Fruit fly (Drosophila melanogaster) whole organism, embryonic: ENCODE measurements around the gene Cpr64Ab.
A peak's percentile ranks its signal among the peaks of the same experiment; 100 is the strongest.

ENCODE experiments used
- ATbp ChIP-seq: fragments of 200-800 bp; sonication (Bioruptor generic); optimal IDR thresholded peaks from 2 replicates; lab custom pipeline; 2017; ENCODE audit warnings: missing biosample characterization, mild to moderate bottlenecking, missing genetic modification characterization, missing genetic modification reagents
- Blimp-1 ChIP-seq: fragments of 200-800 bp; sonication (Bioruptor generic); optimal IDR thresholded peaks from 3 replicates; lab custom pipeline; 2018; ENCODE audit warnings: missing biosample characterization, missing genetic modification characterization, mild to moderate bottlenecking, moderate library complexity, missing genetic modification reagents
- CG10431 ChIP-seq: fragments of 200-800 bp; sonication (Bioruptor generic); optimal IDR thresholded peaks from 3 replicates; lab custom pipeline; 2018; ENCODE audit warnings: missing biosample characterization, mild to moderate bottlenecking, missing genetic modification characterization
- CG12071 ChIP-seq: fragments of 200-800 bp; sonication (Bioruptor generic); optimal IDR thresholded peaks from 3 replicates; lab custom pipeline; 2018; ENCODE audit warnings: missing biosample characterization, mild to moderate bottlenecking, missing genetic modification characterization
- CG12155 ChIP-seq: fragments of 200-800 bp; sonication (Bioruptor generic); optimal IDR thresholded peaks from 3 replicates; lab custom pipeline; 2016; ENCODE audit warnings: missing biosample characterization, missing genetic modification characterization
- CG13894 ChIP-seq: fragments of 200-800 bp; sonication (Bioruptor generic); optimal IDR thresholded peaks from 3 replicates; lab custom pipeline; 2018; ENCODE audit warnings: missing biosample characterization, mild to moderate bottlenecking, missing genetic modification characterization, moderate library complexity
- CG14965 ChIP-seq: fragments of 200-800 bp; sonication (Bioruptor generic); optimal IDR thresholded peaks from 2 replicates; lab custom pipeline; 2016; ENCODE audit warnings: missing biosample characterization, missing genetic modification characterization, borderline replicate concordance
- CG15011 ChIP-seq: fragments of 200-800 bp; sonication (Bioruptor generic); optimal IDR thresholded peaks from 3 replicates; lab custom pipeline; 2018; ENCODE audit warnings: missing biosample characterization, mild to moderate bottlenecking, missing genetic modification characterization
- CG16779 ChIP-seq: fragments of 200-800 bp; sonication (Bioruptor generic); IDR thresholded peaks from 2 replicates; pipeline ENCODE4 v1.3.6; 2022; ENCODE audit warnings: missing biosample characterization, missing genetic modification characterization
- CG2875 ChIP-seq: fragments of 200-800 bp; sonication (Bioruptor generic); optimal IDR thresholded peaks from 2 replicates; lab custom pipeline; 2017; ENCODE audit warnings: missing biosample characterization, mild to moderate bottlenecking, missing genetic modification characterization, missing genetic modification reagents
- CG32772 ChIP-seq: fragments of 200-800 bp; sonication (Bioruptor generic); IDR thresholded peaks from 2 replicates; pipeline ENCODE4 v1.3.6; 2022; ENCODE audit warnings: missing biosample characterization, missing genetic modification characterization
- CG3847 ChIP-seq: fragments of 200-800 bp; sonication (Bioruptor generic); IDR thresholded peaks from 2 replicates; pipeline ENCODE4 v1.3.6; 2022; ENCODE audit warnings: missing biosample characterization, missing genetic modification characterization
- CG42726 ChIP-seq: fragments of 200-800 bp; sonication (Bioruptor generic); IDR thresholded peaks from 2 replicates; pipeline ENCODE4 v1.3.6; 2022; ENCODE audit warnings: missing biosample characterization, missing genetic modification characterization; ENCODE audit not compliant: partially characterized antibody
- CG4282 ChIP-seq: fragments of 200-800 bp; sonication (Bioruptor generic); optimal IDR thresholded peaks from 2 replicates; lab custom pipeline; 2016; ENCODE audit warnings: missing biosample characterization, missing genetic modification characterization
- CG4360 ChIP-seq: fragments of 200-800 bp; sonication (Bioruptor generic); IDR thresholded peaks from 2 replicates; pipeline ENCODE4 v1.3.6; 2022; ENCODE audit warnings: missing biosample characterization, missing genetic modification characterization
- CG6689 ChIP-seq: fragments of 200-800 bp; sonication (Bioruptor generic); IDR thresholded peaks from 2 replicates; pipeline ENCODE4 v1.3.6; 2022; ENCODE audit warnings: missing biosample characterization, missing genetic modification characterization
- CG6813 ChIP-seq: fragments of 200-800 bp; sonication (Bioruptor generic); optimal IDR thresholded peaks from 2 replicates; lab custom pipeline; 2017; ENCODE audit warnings: missing biosample characterization, missing genetic modification characterization, mild to moderate bottlenecking, moderate library complexity, missing genetic modification reagents
- CG6854 ChIP-seq: fragments of 200-800 bp; sonication (Bioruptor generic); optimal IDR thresholded peaks from 3 replicates; lab custom pipeline; 2017; ENCODE audit warnings: missing biosample characterization, mild to moderate bottlenecking, missing genetic modification characterization
- CG7357 ChIP-seq: fragments of 200-800 bp; sonication (Bioruptor generic); IDR thresholded peaks from 3 replicates; pipeline ENCODE4 v1.3.6; 2022; ENCODE audit warnings: missing biosample characterization, missing genetic modification characterization
- CG7987 ChIP-seq: fragments of 200-800 bp; sonication (Bioruptor generic); optimal IDR thresholded peaks from 2 replicates; lab custom pipeline; 2018; ENCODE audit warnings: missing biosample characterization, mild to moderate bottlenecking, missing genetic modification characterization, moderate library complexity
- Deaf1 ChIP-seq: fragments of 200-800 bp; optimal IDR thresholded peaks from 3 replicates; lab custom pipeline; 2019; ENCODE audit warnings: missing biosample characterization, mild to moderate bottlenecking, missing genetic modification characterization, moderate library complexity
- Dll ChIP-seq: fragments of 200-800 bp; sonication (Bioruptor generic); IDR thresholded peaks from 4 replicates; pipeline ENCODE4 v1.3.6; 2022; ENCODE audit warnings: missing biosample characterization, missing genetic modification characterization; ENCODE audit not compliant: partially characterized antibody
- Doc3 ChIP-seq: fragments of 200-800 bp; sonication (Bioruptor generic); IDR thresholded peaks from 3 replicates; pipeline ENCODE4 v1.3.6; 2022; ENCODE audit warnings: missing biosample characterization, missing genetic modification characterization; ENCODE audit not compliant: partially characterized antibody
- Hr39 ChIP-seq: fragments of >200 bp; optimal IDR thresholded peaks from 2 replicates; lab custom pipeline; 2017
- Hr78 ChIP-seq, 2 experiments: fragments of 200-800 bp in 1 of 2; fragments of >200 bp in 1 of 2; sonication (Bioruptor generic) in 1 of 2; optimal IDR thresholded peaks; 2 replicates each; lab custom pipeline; 2017 to 2019; ENCODE audit warnings: missing biosample characterization in 2 of 2, missing genetic modification characterization in 2 of 2, mild to moderate bottlenecking in 1 of 2, moderate library complexity in 1 of 2
- Kr ChIP-seq: fragments of 200-800 bp; sonication (Bioruptor generic); optimal IDR thresholded peaks from 2 replicates; lab custom pipeline; 2017; ENCODE audit warnings: missing biosample characterization, mild to moderate bottlenecking, missing genetic modification characterization
- Optix ChIP-seq: fragments of 200-800 bp; sonication (Bioruptor generic); IDR thresholded peaks from 3 replicates; pipeline ENCODE4 v1.3.6; 2022; ENCODE audit warnings: missing biosample characterization, missing genetic modification characterization
- Rx ChIP-seq: fragments of 200-800 bp; sonication (Bioruptor generic); IDR thresholded peaks from 2 replicates; pipeline ENCODE4 v1.3.6; 2022; ENCODE audit warnings: missing biosample characterization, missing genetic modification characterization
- Ssrp ChIP-seq: fragments of 200-800 bp; sonication (Bioruptor generic); optimal IDR thresholded peaks from 2 replicates; lab custom pipeline; 2018; ENCODE audit warnings: missing biosample characterization, mild to moderate bottlenecking, missing genetic modification characterization, moderate library complexity
- Vsx1 ChIP-seq: fragments of 200-800 bp; sonication (Bioruptor generic); optimal IDR thresholded peaks from 2 replicates; lab custom pipeline; 2017; ENCODE audit warnings: missing biosample characterization, mild to moderate bottlenecking, missing genetic modification characterization, missing genetic modification reagents
- YL-1 ChIP-seq: fragments of 200-800 bp; sonication (Bioruptor generic); optimal IDR thresholded peaks from 3 replicates; lab custom pipeline; 2017; ENCODE audit warnings: missing biosample characterization, mild to moderate bottlenecking, missing genetic modification characterization
- bowl ChIP-seq: fragments of 200-800 bp; sonication (Bioruptor generic); IDR thresholded peaks from 2 replicates; pipeline ENCODE4 v1.3.6; 2022; ENCODE audit warnings: missing biosample characterization, missing genetic modification characterization
- cad ChIP-seq: fragments of >200 bp; optimal IDR thresholded peaks from 2 replicates; lab custom pipeline; 2017; ENCODE audit warnings: missing biosample characterization, missing genetic modification characterization
- da ChIP-seq: fragments of 200-800 bp; sonication (Bioruptor generic); optimal IDR thresholded peaks from 2 replicates; lab custom pipeline; 2016; ENCODE audit warnings: missing biosample characterization, missing genetic modification characterization
- dysf ChIP-seq: fragments of 200-800 bp; sonication (Bioruptor generic); IDR thresholded peaks from 3 replicates; pipeline ENCODE4 v1.3.6; 2022; ENCODE audit warnings: missing biosample characterization, missing genetic modification characterization
- eyg ChIP-seq: fragments of 200-800 bp; sonication (Bioruptor generic); optimal IDR thresholded peaks from 3 replicates; lab custom pipeline; 2016; ENCODE audit warnings: missing biosample characterization, missing genetic modification characterization
- ftz-f1 ChIP-seq: fragments of 200-800 bp; sonication (Bioruptor generic); optimal IDR thresholded peaks from 2 replicates; lab custom pipeline; 2016; ENCODE audit warnings: missing biosample characterization, missing genetic modification characterization
- hkb ChIP-seq, 2 experiments: fragments of 200-800 bp in 1 of 2; fragments of >200 bp in 1 of 2; sonication (Bioruptor generic) in 1 of 2; IDR thresholded peaks in 1 of 2; optimal IDR thresholded peaks in 1 of 2; 2 replicates each; pipeline versions ENCODE4 v1.3.6 to Lab custom; 2017 to 2022; ENCODE audit warnings: missing biosample characterization in 1 of 2, missing genetic modification characterization in 1 of 2
- luna ChIP-seq: fragments of 200-800 bp; sonication (Bioruptor generic); optimal IDR thresholded peaks from 2 replicates; lab custom pipeline; 2016; ENCODE audit warnings: missing biosample characterization, missing genetic modification characterization
- org-1 ChIP-seq: fragments of 200-800 bp; sonication (Bioruptor generic); optimal IDR thresholded peaks from 2 replicates; lab custom pipeline; 2017; ENCODE audit warnings: missing biosample characterization, missing genetic modification characterization
- rib ChIP-seq: fragments of 200-800 bp; sonication (Bioruptor generic); IDR thresholded peaks from 2 replicates; pipeline ENCODE4 v1.3.6; 2022; ENCODE audit warnings: missing biosample characterization, missing genetic modification characterization
- salm ChIP-seq: fragments of 200-800 bp; sonication (Bioruptor generic); optimal IDR thresholded peaks from 2 replicates; lab custom pipeline; 2018; ENCODE audit warnings: missing biosample characterization, mild to moderate bottlenecking, missing genetic modification characterization
- sc ChIP-seq, 3 experiments: fragments of >200 bp in 2 of 3; fragments of 200-800 bp in 1 of 3; sonication (Bioruptor generic) in 1 of 3; optimal IDR thresholded peaks; 2 replicates in 2 of 3; 3 replicates in 1 of 3; lab custom pipeline; 2017; ENCODE audit warnings: mild to moderate bottlenecking in 1 of 3, missing biosample characterization in 1 of 3, missing genetic modification characterization in 1 of 3, missing genetic modification reagents in 1 of 3
- sna ChIP-seq: fragments of 200-800 bp; sonication (Bioruptor generic); IDR thresholded peaks from 2 replicates; pipeline ENCODE4 v1.3.6; 2022; ENCODE audit warnings: missing biosample characterization, missing genetic modification characterization; ENCODE audit not compliant: partially characterized antibody
- tap ChIP-seq: fragments of 200-800 bp; optimal IDR thresholded peaks from 3 replicates; lab custom pipeline; 2019; ENCODE audit warnings: missing biosample characterization, mild to moderate bottlenecking, missing genetic modification characterization, moderate library complexity
- tx ChIP-seq: fragments of 200-800 bp; sonication (Bioruptor generic); optimal IDR thresholded peaks from 2 replicates; lab custom pipeline; 2016; ENCODE audit warnings: missing biosample characterization, missing genetic modification characterization
- unpg ChIP-seq: fragments of 200-800 bp; sonication (Bioruptor generic); optimal IDR thresholded peaks from 3 replicates; lab custom pipeline; 2018; ENCODE audit warnings: missing biosample characterization, mild to moderate bottlenecking, missing genetic modification characterization, moderate library complexity
- vfl ChIP-seq: fragments of 200-800 bp; sonication (Bioruptor generic); optimal IDR thresholded peaks from 2 replicates; lab custom pipeline; 2016; ENCODE audit warnings: missing biosample characterization, missing genetic modification characterization
- yki ChIP-seq: fragments of >200 bp; optimal IDR thresholded peaks from 3 replicates; lab custom pipeline; 2018

The Cpr64Ab gene

dm6 chr3L:4230357-4230901 is 19.1 kb upstream of the Cpr64Ab start (continued):
- TF ChIP-seq rib (GFP tag; lab: Robert Waterston, UW) (no peak), da (GFP tag; lab: Kevin White, UChicago) (peak; percentile 76), CG42726 (GFP tag; lab: Robert Waterston, UW) (no peak), CG14965 (GFP tag; lab: Kevin White, UChicago) (peak; percentile 68), CG15011 (GFP tag; lab: Kevin White, UChicago) (peak; percentile 82), ATbp (GFP tag; lab: Kevin White, UChicago) (peak; percentile 93), CG6854 (GFP tag; lab: Kevin White, UChicago) (peak; percentile 61), CG6813 (peak; percentile 88), CG3847 (GFP tag; lab: Robert Waterston, UW) (peak; percentile 75), tx (GFP tag; lab: Kevin White, UChicago) (peak; percentile 93), salm (tag; lab: Kevin White, UChicago) (peak; percentile 91), YL-1 (GFP tag; lab: Kevin White, UChicago) (peak; percentile 80), unpg (GFP tag; lab: Kevin White, UChicago) (peak; percentile 92), hkb (optimal IDR thresholded peaks at IDR 0.05; lab: Kevin White, UChicago) (no peak), hkb (GFP tag; IDR thresholded peaks at IDR 0.05; lab: Robert Waterston, UW) (peak; percentile 91), CG7357 (peak; percentile 83), Hr78 (GFP tag; optimal IDR thresholded peaks at IDR 0.05; lab: Kevin White, UChicago) (peak in 1 of 2 experiments; percentile 88), CG6689 (GFP tag; lab: Robert Waterston, UW) (peak; percentile 95), sna (no peak), yki (lab: Kevin White, UChicago) (no peak), Hr39 (lab: Kevin White, UChicago) (no peak), Dll (GFP tag; lab: Robert Waterston, UW) (no peak), vfl (GFP tag; lab: Kevin White, UChicago) (peak; percentile 66), CG12071 (GFP tag; lab: Kevin White, UChicago) (peak; percentile 83), Vsx1 (GFP tag; lab: Kevin White, UChicago) (peak; percentile 82), Ssrp (peak; percentile 96), CG16779 (no peak), cad (no peak), sc (optimal IDR thresholded peaks at IDR 0.05; lab: Kevin White, UChicago) (no peak), sc (GFP tag; optimal IDR thresholded peaks at IDR 0.05; lab: Kevin White, UChicago) (peak; percentile 90), Doc3 (GFP tag; lab: Robert Waterston, UW) (no peak), CG32772 (GFP tag; lab: Robert Waterston, UW) (peak; percentile 87), Optix (GFP tag; lab: Robert Waterston, UW) (peak; percentile 88), Kr (GFP tag; lab: Kevin White, UChicago) (peak; percentile 96), ftz-f1 (GFP tag; lab: Kevin White, UChicago) (no peak), Blimp-1 (GFP tag; lab: Kevin White, UChicago) (peak; percentile 94), luna (GFP tag; lab: Kevin White, UChicago) (peak; percentile 8), bowl (GFP tag; lab: Robert Waterston, UW) (peak; percentile 73), CG12155 (GFP tag; lab: Kevin White, UChicago) (peak; percentile 85), eyg (GFP tag; lab: Kevin White, UChicago) (peak; percentile 76), CG2875 (GFP tag; lab: Kevin White, UChicago) (peak; percentile 92), dysf (peak; percentile 90), CG7987 (peak; percentile 55), Rx (peak; percentile 84), CG4360 (GFP tag; lab: Robert Waterston, UW) (peak; percentile 67), tap (peak; percentile 93), Deaf1 (tag; lab: Kevin White, UChicago) (peak; percentile 64), CG13894 (tag; lab: Kevin White, UChicago) (no peak), CG4282 (GFP tag; lab: Kevin White, UChicago) (peak; percentile 72), org-1 (peak; percentile 92), CG10431 (peak; percentile 89)
